Worm (Caenorhabditis elegans) whole organism, mixed stage, embryonic: Measurements from ENCODE around the gene Y62E10A.23.

ENCODE experiments used
- M03D4.4 ChIP-seq: sonication (generic microtip); optimal IDR thresholded peaks from 2 replicates; lab custom pipeline; 2017; ENCODE audit warnings: mild to moderate bottlenecking, missing genetic modification characterization, missing compliant biosample characterization
- bed-3 ChIP-seq: fragments of 200-800 bp; sonication (Bioruptor generic); optimal IDR thresholded peaks from 3 replicates; lab custom pipeline; 2018; ENCODE audit warnings: mild to moderate bottlenecking, missing genetic modification characterization, moderate library complexity, missing compliant biosample characterization
- blmp-1 ChIP-seq: fragments of 150-350 bp; optimal IDR thresholded peaks from 2 replicates; lab custom pipeline; 2014; ENCODE audit warnings: missing biosample characterization, missing genetic modification characterization
- ceh-39 ChIP-seq: fragments of 150-350 bp; optimal IDR thresholded peaks from 2 replicates; lab custom pipeline; 2014; ENCODE audit warnings: missing biosample characterization, missing genetic modification characterization
- ceh-43 ChIP-seq: fragments of 200-800 bp; sonication (Bioruptor generic); optimal IDR thresholded peaks from 2 replicates; lab custom pipeline; 2018; ENCODE audit warnings: mild to moderate bottlenecking, missing genetic modification characterization, moderate library complexity, missing compliant biosample characterization
- ceh-83 ChIP-seq: fragments of 200-800 bp; sonication (Bioruptor generic); optimal IDR thresholded peaks from 2 replicates; lab custom pipeline; 2018; ENCODE audit warnings: mild to moderate bottlenecking, missing genetic modification characterization, missing compliant biosample characterization
- ces-1 ChIP-seq: fragments of 150-350 bp; optimal IDR thresholded peaks from 2 replicates; lab custom pipeline; 2014; ENCODE audit warnings: missing biosample characterization, missing genetic modification reagents, missing genetic modification characterization
- cnd-1 ChIP-seq: fragments of 200-800 bp; sonication (Bioruptor generic); optimal IDR thresholded peaks from 2 replicates; lab custom pipeline; 2018; ENCODE audit warnings: mild to moderate bottlenecking, missing genetic modification characterization, missing compliant biosample characterization
- elt-3 ChIP-seq: fragments of 150-350 bp; optimal IDR thresholded peaks from 2 replicates; lab custom pipeline; 2014; ENCODE audit warnings: missing biosample characterization, missing genetic modification characterization
- hlh-1 ChIP-seq: fragments of 150-350 bp; optimal IDR thresholded peaks from 2 replicates; lab custom pipeline; 2014; ENCODE audit warnings: missing biosample characterization, missing genetic modification reagents, missing genetic modification characterization
- lin-13 ChIP-seq: fragments of 150-350 bp; optimal IDR thresholded peaks from 2 replicates; lab custom pipeline; 2014; ENCODE audit warnings: missing biosample characterization, missing genetic modification characterization
- lin-32 ChIP-seq: fragments of 200-800 bp; sonication (Bioruptor generic); optimal IDR thresholded peaks from 2 replicates; lab custom pipeline; 2018; ENCODE audit warnings: mild to moderate bottlenecking, missing genetic modification characterization, missing compliant biosample characterization
- lsy-2 ChIP-seq: fragments of 150-350 bp; optimal IDR thresholded peaks from 2 replicates; lab custom pipeline; 2014; ENCODE audit warnings: missing biosample characterization, missing genetic modification characterization
- mep-1 ChIP-seq: fragments of 150-350 bp; optimal IDR thresholded peaks from 2 replicates; lab custom pipeline; 2017; ENCODE audit warnings: missing biosample characterization, missing genetic modification reagents, missing genetic modification characterization, inconsistent platforms
- mls-2 ChIP-seq: sonication (generic microtip); optimal IDR thresholded peaks from 2 replicates; lab custom pipeline; 2016; ENCODE audit warnings: mild to moderate bottlenecking, missing genetic modification characterization, moderate library complexity, missing compliant biosample characterization
- nhr-12 ChIP-seq: fragments of 150-350 bp; optimal IDR thresholded peaks from 2 replicates; lab custom pipeline; 2014; ENCODE audit warnings: missing biosample characterization, missing genetic modification characterization
- nhr-2 ChIP-seq: fragments of 150-350 bp; optimal IDR thresholded peaks from 2 replicates; lab custom pipeline; 2014; ENCODE audit warnings: missing biosample characterization, missing genetic modification characterization
- nhr-237 ChIP-seq: fragments of 150-350 bp; optimal IDR thresholded peaks from 2 replicates; lab custom pipeline; 2014; ENCODE audit warnings: missing biosample characterization, missing genetic modification characterization
- nhr-28 ChIP-seq: fragments of 150-350 bp; optimal IDR thresholded peaks from 2 replicates; lab custom pipeline; 2014; ENCODE audit warnings: missing biosample characterization, missing genetic modification characterization
- pha-4 ChIP-seq: fragments of 150-350 bp; optimal IDR thresholded peaks from 2 replicates; lab custom pipeline; 2018; ENCODE audit warnings: missing biosample characterization, missing genetic modification reagents, missing genetic modification characterization
- sem-2 ChIP-seq: fragments of 200-800 bp; sonication (Bioruptor generic); optimal IDR thresholded peaks from 2 replicates; lab custom pipeline; 2018; ENCODE audit warnings: mild to moderate bottlenecking, missing genetic modification characterization, missing compliant biosample characterization
- snpc-4 ChIP-seq: fragments of 150-350 bp; optimal IDR thresholded peaks from 2 replicates; lab custom pipeline; 2014; ENCODE audit warnings: missing biosample characterization, missing genetic modification characterization
- sptf-1 ChIP-seq: sonication (generic microtip); optimal IDR thresholded peaks from 2 replicates; lab custom pipeline; 2017; ENCODE audit warnings: mild to moderate bottlenecking, missing genetic modification characterization, moderate library complexity, missing compliant biosample characterization
- tbx-8 ChIP-seq: fragments of 200-800 bp; sonication (Bioruptor generic); optimal IDR thresholded peaks from 2 replicates; lab custom pipeline; 2018; ENCODE audit warnings: mild to moderate bottlenecking, missing genetic modification characterization, moderate library complexity, missing compliant biosample characterization
- unc-120 ChIP-seq: sonication (generic microtip); optimal IDR thresholded peaks from 2 replicates; lab custom pipeline; 2017; ENCODE audit warnings: missing genetic modification characterization, missing compliant biosample characterization; ENCODE audit not compliant: poor library complexity, severe bottlenecking
- unc-39 ChIP-seq: fragments of 150-350 bp; optimal IDR thresholded peaks from 2 replicates; lab custom pipeline; 2014; ENCODE audit warnings: missing biosample characterization, missing genetic modification characterization
- zip-8 ChIP-seq: fragments of 150-350 bp; optimal IDR thresholded peaks from 2 replicates; lab custom pipeline; 2014; ENCODE audit warnings: missing biosample characterization, missing genetic modification characterization
- ztf-11 ChIP-seq: fragments of 150-350 bp; optimal IDR thresholded peaks from 2 replicates; lab custom pipeline; 2014; ENCODE audit warnings: missing biosample characterization, missing genetic modification characterization

The Y62E10A.23 gene

DNA sequence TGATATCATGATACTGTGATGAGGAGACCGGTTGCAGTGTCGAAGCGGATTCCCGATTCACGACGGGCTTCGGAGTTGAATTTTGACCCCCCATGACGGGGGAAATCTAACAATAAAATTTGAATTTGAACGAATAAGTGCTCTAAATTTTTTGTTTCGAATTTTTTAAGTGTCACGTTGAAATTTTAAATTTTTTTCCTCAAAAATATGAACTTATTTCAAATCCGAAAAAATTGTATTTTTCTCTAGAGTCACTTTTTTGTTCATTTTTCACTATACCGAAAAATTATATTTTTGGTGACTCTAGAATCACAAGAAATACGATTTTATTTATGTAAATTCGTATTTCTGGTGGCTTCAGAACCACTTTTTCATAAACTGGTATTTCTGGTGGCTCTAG lies 27.6 kb upstream of the Y62E10A.23 start, which contains the start of gene W02A2.8:
Gene W02A2.8 (minus strand): TSS at position 101 of the 400 bp plus-strand sequence.
- TF ChIP-seq hlh-1 (tag; lab: Kevin White, UChicago): no peak
- TF ChIP-seq sptf-1: no peak
- no peak for TF ChIP-seq nhr-28 (tag; lab: Kevin White, UChicago)
- no peak for TF ChIP-seq pha-4 (tag; lab: Kevin White, UChicago)
- TF ChIP-seq nhr-2 (tag; lab: Kevin White, UChicago): no peak
- TF ChIP-seq lsy-2: no peak
- no peak for TF ChIP-seq mls-2
- no peak for TF ChIP-seq M03D4.4 (tag; lab: Kevin White, UChicago)
- TF ChIP-seq ceh-43 (GFP tag; lab: Kevin White, UChicago): no peak
- TF ChIP-seq nhr-237 (tag; lab: Kevin White, UChicago): no peak
- no peak for TF ChIP-seq nhr-12 (tag; lab: Kevin White, UChicago)
- no peak for TF ChIP-seq bed-3 (GFP tag; lab: Kevin White, UChicago)
- TF ChIP-seq ceh-39 (tag; lab: Kevin White, UChicago): no peak

DNA sequence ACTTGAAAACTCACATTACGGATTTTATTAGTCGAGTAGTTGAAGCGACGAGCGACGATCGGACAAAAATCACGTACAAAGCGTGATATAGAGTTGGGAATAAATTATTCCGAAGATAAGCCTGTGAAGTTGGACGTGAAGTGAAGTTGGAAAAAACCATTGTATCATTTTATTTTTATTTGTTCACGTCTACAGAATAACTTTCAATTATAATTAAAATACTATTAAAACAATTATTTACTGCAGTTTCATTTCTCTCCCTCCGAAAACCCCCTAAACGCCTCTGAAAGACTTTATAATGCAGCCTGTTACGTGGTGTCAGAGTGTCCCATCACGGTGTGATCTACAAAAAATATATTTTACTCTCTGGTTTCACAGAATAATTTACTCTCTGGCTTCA lies 26.0 kb upstream of the Y62E10A.23 start, which contains the start of gene Y62E10A.3:
Gene Y62E10A.3 (minus strand): TSS at position 101 of the 400 bp plus-strand sequence.
- TF ChIP-seq lin-32 (GFP tag; lab: Kevin White, UChicago): no peak
- no peak for TF ChIP-seq nhr-237 (tag; lab: Kevin White, UChicago)
- TF ChIP-seq ceh-43 (GFP tag; lab: Kevin White, UChicago): no peak
- TF ChIP-seq blmp-1: no peak
- no peak for TF ChIP-seq cnd-1
- no peak for TF ChIP-seq sptf-1
- TF ChIP-seq mls-2: no peak
- TF ChIP-seq ztf-11 (tag; lab: Kevin White, UChicago): no peak
- no peak for TF ChIP-seq elt-3
- TF ChIP-seq lin-13 (tag; lab: Kevin White, UChicago): no peak
- TF ChIP-seq nhr-28 (tag; lab: Kevin White, UChicago): no peak
- no peak for TF ChIP-seq unc-39
- no peak for TF ChIP-seq bed-3 (GFP tag; lab: Kevin White, UChicago)
- no peak for TF ChIP-seq sem-2
- no peak for TF ChIP-seq pha-4 (tag; lab: Kevin White, UChicago)
- TF ChIP-seq hlh-1 (tag; lab: Kevin White, UChicago): no peak
- TF ChIP-seq nhr-12 (tag; lab: Kevin White, UChicago): no peak
- TF ChIP-seq tbx-8 (GFP tag; lab: Kevin White, UChicago): no peak
- no peak for TF ChIP-seq zip-8 (tag; lab: Kevin White, UChicago)
- TF ChIP-seq ces-1 (GFP tag; lab: Kevin White, UChicago): no peak
- TF ChIP-seq, all 35 proteins: peak for 0

DNA sequence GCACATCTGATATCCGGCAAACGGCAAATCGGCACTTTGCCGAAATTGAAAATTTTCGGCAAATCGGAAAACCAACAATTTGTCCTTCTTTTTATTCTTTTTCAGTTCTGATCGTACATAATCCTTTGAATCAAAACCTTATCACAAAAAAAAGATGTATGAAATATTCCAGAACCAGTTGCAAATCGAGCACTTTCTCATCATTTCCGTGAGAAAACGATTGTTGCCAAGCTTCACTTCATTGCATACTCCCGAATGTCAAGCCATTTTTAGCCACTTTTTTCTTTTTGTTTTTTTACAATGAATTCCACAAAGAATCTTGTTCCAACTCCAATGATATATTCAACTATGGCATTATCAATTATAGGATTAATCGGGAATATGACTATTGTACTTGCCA lies 21.3 kb upstream of the Y62E10A.23 start, which contains the start of gene srsx-25:
Gene srsx-25 (plus strand): TSS at position 301 of the 400 bp plus-strand sequence.
- TF ChIP-seq nhr-28 (tag; lab: Kevin White, UChicago): no peak
- no peak for TF ChIP-seq ceh-83
- TF ChIP-seq M03D4.4 (tag; lab: Kevin White, UChicago): no peak
- no peak for TF ChIP-seq ceh-39 (tag; lab: Kevin White, UChicago)
- no peak for TF ChIP-seq unc-39
- no peak for TF ChIP-seq unc-120 (tag; lab: Kevin White, UChicago)
- TF ChIP-seq zip-8 (tag; lab: Kevin White, UChicago): no peak
- no peak for TF ChIP-seq ceh-43 (GFP tag; lab: Kevin White, UChicago)
- TF ChIP-seq sem-2: no peak
- TF ChIP-seq cnd-1: no peak

DNA sequence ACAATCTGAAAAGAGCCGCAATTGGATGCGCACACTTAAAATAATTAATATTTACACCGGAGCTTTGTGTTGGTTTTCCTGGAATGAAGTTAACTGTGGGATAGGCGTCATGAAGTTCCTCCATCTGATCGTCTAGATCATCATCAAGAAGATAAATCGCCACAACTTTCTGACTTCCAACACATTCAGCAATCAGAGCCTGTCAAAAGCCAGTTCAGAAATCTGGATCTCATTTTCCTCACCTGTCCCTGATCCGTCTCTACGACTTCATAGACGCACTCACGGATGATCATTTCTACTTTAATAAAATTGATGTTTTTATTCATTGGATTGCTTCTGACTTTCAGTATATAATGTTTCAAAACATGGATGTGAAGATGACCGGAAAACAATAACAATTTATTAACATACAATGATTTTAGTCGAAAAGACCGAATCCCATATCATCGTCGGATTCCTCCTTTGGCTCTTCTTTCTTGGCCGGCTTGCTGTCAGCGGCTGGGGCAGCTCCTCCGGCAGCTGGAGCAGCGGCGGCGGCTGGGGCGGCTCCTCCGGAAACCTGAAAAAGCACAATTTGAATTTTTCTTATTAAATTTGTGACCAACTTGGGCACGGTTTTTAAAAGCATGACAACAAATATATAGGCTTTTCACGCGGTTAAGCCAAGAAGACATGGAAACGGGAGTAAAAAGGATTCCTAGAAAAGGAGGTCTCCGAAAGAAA lies 16.8 kb upstream of the Y62E10A.23 start, which contains the start of gene agt-1:
Gene agt-1 (minus strand): TSS at position 293 of the 723 bp plus-strand sequence.
- TF ChIP-seq blmp-1 (no peak), unc-120 (tag; lab: Kevin White, UChicago) (no peak), snpc-4 (tag; lab: Kevin White, UChicago) (no peak), mep-1 (no peak)

DNA sequence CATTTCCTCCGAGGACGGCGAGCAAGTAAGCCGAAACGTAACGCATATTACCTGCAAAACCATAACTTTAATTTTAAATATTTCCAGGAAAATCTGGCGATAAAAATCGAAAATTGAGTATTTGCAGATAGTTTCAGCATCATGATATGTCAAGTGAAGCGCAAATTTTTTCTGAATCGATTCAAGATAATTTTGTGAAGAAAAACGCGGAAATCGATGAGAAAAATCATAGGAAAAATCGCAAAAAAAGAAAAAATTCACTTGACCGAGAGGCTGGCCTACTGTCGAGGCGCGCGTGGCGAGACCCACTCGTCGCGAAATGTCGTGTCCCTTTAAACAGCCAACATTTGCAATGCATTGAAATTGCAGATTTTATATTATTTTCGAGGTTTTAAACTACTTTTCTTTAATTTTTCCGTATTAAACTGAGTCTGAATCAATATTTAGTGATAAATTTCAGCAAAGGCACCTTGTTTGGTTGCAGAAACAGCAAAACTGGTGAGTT lies 15.8 kb upstream of the Y62E10A.23 start, which contains the start of the genes rla-2, popl-7 and Y62E10A.24:
Gene rla-2 (minus strand): TSS at position 51 of the 505 bp plus-strand sequence.
Gene popl-7 (plus strand): TSS at position 455 of the 505 bp plus-strand sequence.
Gene Y62E10A.24 (plus strand): TSS at position 476 of the 505 bp plus-strand sequence.
- peak; percentile 87 for TF ChIP-seq lsy-2
- TF ChIP-seq sem-2: no peak
- TF ChIP-seq zip-8 (tag; lab: Kevin White, UChicago): no peak
- TF ChIP-seq mep-1: no peak
- no peak for TF ChIP-seq unc-39
- TF ChIP-seq mls-2: no peak
- TF ChIP-seq tbx-8 (GFP tag; lab: Kevin White, UChicago): no peak
